Fruit fly (Drosophila melanogaster) whole organism, prepupa: ENCODE measurements around the gene Slbp.

Experiments
- Blimp-1 ChIP-seq: fragments of 200-800 bp; sonication (Bioruptor generic); optimal IDR thresholded peaks from 3 replicates; lab custom pipeline; 2017; ENCODE audit warnings: missing biosample characterization, missing genetic modification characterization, mild to moderate bottlenecking, moderate library complexity, missing genetic modification reagents
- CG10669 ChIP-seq: fragments of 200-800 bp; sonication (Bioruptor generic); optimal IDR thresholded peaks from 3 replicates; lab custom pipeline; 2018; ENCODE audit warnings: missing biosample characterization, mild to moderate bottlenecking, missing genetic modification characterization, moderate library complexity
- CG11762 ChIP-seq: fragments of 200-800 bp; sonication (Bioruptor generic); optimal IDR thresholded peaks from 3 replicates; lab custom pipeline; 2016; ENCODE audit warnings: missing biosample characterization, missing genetic modification characterization; ENCODE audit not compliant: insufficient read depth
- CG11902 ChIP-seq: fragments of 200-800 bp; sonication (Bioruptor generic); optimal IDR thresholded peaks from 3 replicates; lab custom pipeline; 2016; ENCODE audit warnings: missing biosample characterization, missing genetic modification characterization
- CG15336 ChIP-seq: fragments of 200-800 bp; sonication (Bioruptor generic); IDR thresholded peaks from 2 replicates; pipeline ENCODE4 v1.3.6; 2022; ENCODE audit warnings: missing biosample characterization, missing genetic modification characterization
- CG1621 ChIP-seq: fragments of 200-800 bp; sonication (Bioruptor generic); optimal IDR thresholded peaks from 3 replicates; lab custom pipeline; 2018; ENCODE audit warnings: missing biosample characterization, mild to moderate bottlenecking, missing genetic modification characterization
- CG16779 ChIP-seq: fragments of 200-800 bp; sonication (Bioruptor generic); optimal IDR thresholded peaks from 3 replicates; lab custom pipeline; 2017; ENCODE audit warnings: missing biosample characterization, mild to moderate bottlenecking, missing genetic modification characterization
- CG3032 ChIP-seq: fragments of 200-800 bp; optimal IDR thresholded peaks from 2 replicates; lab custom pipeline; 2019; ENCODE audit warnings: missing biosample characterization, mild to moderate bottlenecking, missing genetic modification characterization, moderate library complexity
- CG31627 ChIP-seq: fragments of 200-800 bp; sonication (Bioruptor generic); optimal IDR thresholded peaks from 3 replicates; lab custom pipeline; 2016; ENCODE audit warnings: missing biosample characterization, missing genetic modification characterization
- CG32006 ChIP-seq: fragments of 200-800 bp; sonication (Bioruptor generic); optimal IDR thresholded peaks from 3 replicates; lab custom pipeline; 2017; ENCODE audit warnings: missing biosample characterization, mild to moderate bottlenecking, missing genetic modification characterization
- CG34406 ChIP-seq: fragments of 200-800 bp; sonication (Bioruptor generic); optimal IDR thresholded peaks from 3 replicates; lab custom pipeline; 2016; ENCODE audit warnings: missing biosample characterization, missing genetic modification characterization
- CG3919 ChIP-seq: fragments of 200-800 bp; sonication (Bioruptor generic); optimal IDR thresholded peaks from 3 replicates; lab custom pipeline; 2016; ENCODE audit warnings: missing biosample characterization, missing genetic modification characterization
- CG4318 ChIP-seq: fragments of 200-800 bp; sonication (Bioruptor generic); optimal IDR thresholded peaks from 3 replicates; lab custom pipeline; 2017; ENCODE audit warnings: missing biosample characterization, mild to moderate bottlenecking, missing genetic modification characterization
- CG6163 ChIP-seq: fragments of 200-800 bp; sonication (Bioruptor generic); IDR thresholded peaks from 3 replicates; pipeline ENCODE4 v1.3.6; 2022; ENCODE audit warnings: missing biosample characterization, missing genetic modification characterization
- CG6276 ChIP-seq: fragments of 200-800 bp; sonication (Bioruptor generic); optimal IDR thresholded peaks from 2 replicates; lab custom pipeline; 2017; ENCODE audit warnings: missing biosample characterization, mild to moderate bottlenecking, missing genetic modification characterization
- CG6792 ChIP-seq: fragments of 200-800 bp; sonication (Bioruptor generic); optimal IDR thresholded peaks from 3 replicates; lab custom pipeline; 2016; ENCODE audit warnings: missing biosample characterization, missing genetic modification characterization
- CG6808 ChIP-seq: fragments of 200-800 bp; sonication (Bioruptor generic); optimal IDR thresholded peaks from 3 replicates; lab custom pipeline; 2017; ENCODE audit warnings: missing biosample characterization, missing genetic modification characterization, mild to moderate bottlenecking, moderate library complexity, missing genetic modification reagents
- CG6854 ChIP-seq: fragments of 200-800 bp; sonication (Bioruptor generic); optimal IDR thresholded peaks from 2 replicates; lab custom pipeline; 2017; ENCODE audit warnings: missing biosample characterization, mild to moderate bottlenecking, missing genetic modification characterization
- CG7368 ChIP-seq: fragments of 200-800 bp; sonication (Bioruptor generic); optimal IDR thresholded peaks from 3 replicates; lab custom pipeline; 2016; ENCODE audit warnings: missing biosample characterization, missing genetic modification characterization
- CG8119 ChIP-seq: fragments of 200-800 bp; sonication (Bioruptor generic); IDR thresholded peaks from 3 replicates; pipeline ENCODE4 v1.3.6; 2022; ENCODE audit warnings: missing biosample characterization, missing genetic modification characterization
- CG8632 ChIP-seq: fragments of 200-800 bp; sonication (Bioruptor generic); optimal IDR thresholded peaks from 3 replicates; lab custom pipeline; 2016; ENCODE audit warnings: missing biosample characterization, missing genetic modification characterization
- CG9139 ChIP-seq: fragments of 200-800 bp; sonication (Bioruptor generic); optimal IDR thresholded peaks from 3 replicates; lab custom pipeline; 2017; ENCODE audit warnings: missing biosample characterization, mild to moderate bottlenecking, missing genetic modification characterization
- Eip75B ChIP-seq: fragments of 200-800 bp; sonication (Bioruptor generic); optimal IDR thresholded peaks from 3 replicates; lab custom pipeline; 2016; ENCODE audit warnings: missing biosample characterization, missing genetic modification characterization
- Eip78C ChIP-seq: fragments of 200-800 bp; sonication (Bioruptor generic); peaks from one replicate; lab custom pipeline; 2016; ENCODE audit warnings: missing biosample characterization, missing genetic modification characterization
- Eip93F ChIP-seq: fragments of 200-800 bp; sonication (Bioruptor generic); optimal IDR thresholded peaks from 2 replicates; lab custom pipeline; 2016; ENCODE audit warnings: missing biosample characterization, mild to moderate bottlenecking, missing genetic modification characterization
- Ets21C ChIP-seq: fragments of 200-800 bp; sonication (Bioruptor generic); optimal IDR thresholded peaks from 3 replicates; lab custom pipeline; 2016; ENCODE audit warnings: missing biosample characterization, missing genetic modification characterization
- Ets96B ChIP-seq: fragments of 200-800 bp; optimal IDR thresholded peaks from 2 replicates; lab custom pipeline; 2019; ENCODE audit warnings: missing biosample characterization, mild to moderate bottlenecking, missing genetic modification characterization, moderate library complexity
- Gug ChIP-seq: fragments of 200-800 bp; sonication (Bioruptor generic); IDR thresholded peaks from 2 replicates; pipeline ENCODE4 v1.3.6; 2022; ENCODE audit warnings: missing biosample characterization, missing genetic modification characterization
- Hr38 ChIP-seq: sonication (Bioruptor generic); optimal IDR thresholded peaks from 2 replicates; lab custom pipeline; 2016; ENCODE audit warnings: missing biosample characterization, missing genetic modification characterization
- Hr39 ChIP-seq: fragments of 200-800 bp; sonication (Bioruptor generic); optimal IDR thresholded peaks from 2 replicates; lab custom pipeline; 2016; ENCODE audit warnings: missing biosample characterization, missing genetic modification characterization
- Hr4 ChIP-seq: fragments of 200-800 bp; sonication (Bioruptor generic); optimal IDR thresholded peaks from 3 replicates; lab custom pipeline; 2016; ENCODE audit warnings: missing biosample characterization, missing genetic modification characterization
- Lpt ChIP-seq: fragments of 200-800 bp; sonication (Bioruptor generic); optimal IDR thresholded peaks from 3 replicates; lab custom pipeline; 2016; ENCODE audit warnings: missing biosample characterization, missing genetic modification characterization
- Met ChIP-seq: fragments of 200-800 bp; sonication (Bioruptor generic); optimal IDR thresholded peaks from 3 replicates; lab custom pipeline; 2016; ENCODE audit warnings: missing biosample characterization, missing genetic modification characterization
- OdsH ChIP-seq: fragments of 200-800 bp; sonication (Bioruptor generic); optimal IDR thresholded peaks from 3 replicates; lab custom pipeline; 2016; ENCODE audit warnings: missing biosample characterization, missing genetic modification characterization
- Smox ChIP-seq: fragments of 200-800 bp; sonication (Bioruptor generic); optimal IDR thresholded peaks from 3 replicates; lab custom pipeline; 2016; ENCODE audit warnings: missing biosample characterization, missing genetic modification characterization
- Sox102F ChIP-seq: fragments of 200-800 bp; sonication (Bioruptor generic); optimal IDR thresholded peaks from 2 replicates; lab custom pipeline; 2016; ENCODE audit warnings: missing biosample characterization, mild to moderate bottlenecking, missing genetic modification characterization
- Sox14 ChIP-seq: fragments of 200-800 bp; sonication (Bioruptor generic); optimal IDR thresholded peaks from 3 replicates; lab custom pipeline; 2016; ENCODE audit warnings: missing biosample characterization, missing genetic modification characterization
- Sox15 ChIP-seq: fragments of 200-800 bp; sonication (Bioruptor generic); optimal IDR thresholded peaks from 3 replicates; lab custom pipeline; 2016; ENCODE audit warnings: missing biosample characterization, missing genetic modification characterization
- achi ChIP-seq: fragments of 200-800 bp; sonication (Bioruptor generic); optimal IDR thresholded peaks from 3 replicates; lab custom pipeline; 2016; ENCODE audit warnings: missing biosample characterization, missing genetic modification characterization
- acj6 ChIP-seq: fragments of 200-800 bp; sonication (Bioruptor generic); optimal IDR thresholded peaks from 3 replicates; lab custom pipeline; 2016; ENCODE audit warnings: missing biosample characterization, missing genetic modification characterization
- cyc ChIP-seq: fragments of 200-800 bp; sonication (Bioruptor generic); optimal IDR thresholded peaks from 3 replicates; lab custom pipeline; 2016; ENCODE audit warnings: missing biosample characterization, missing genetic modification characterization
- dac ChIP-seq: fragments of 200-800 bp; sonication (Bioruptor generic); optimal IDR thresholded peaks from 2 replicates; lab custom pipeline; 2017; ENCODE audit warnings: missing biosample characterization, mild to moderate bottlenecking, missing genetic modification characterization
- dsx ChIP-seq: fragments of 200-800 bp; optimal IDR thresholded peaks from 3 replicates; lab custom pipeline; 2019; ENCODE audit warnings: missing biosample characterization, mild to moderate bottlenecking, missing genetic modification characterization, moderate library complexity; ENCODE audit not compliant: poor library complexity, severe bottlenecking
- eg ChIP-seq: fragments of 200-800 bp; sonication (Bioruptor generic); IDR thresholded peaks from 3 replicates; pipeline ENCODE4 v1.3.6; 2022; ENCODE audit warnings: missing biosample characterization, missing genetic modification characterization
- esn ChIP-seq: fragments of 200-800 bp; sonication (Bioruptor generic); optimal IDR thresholded peaks from 2 replicates; lab custom pipeline; 2016; ENCODE audit warnings: missing biosample characterization, mild to moderate bottlenecking, missing genetic modification characterization, moderate library complexity
- fd59A ChIP-seq: fragments of 200-800 bp; sonication (Bioruptor generic); optimal IDR thresholded peaks from 2 replicates; lab custom pipeline; 2017; ENCODE audit warnings: missing biosample characterization, mild to moderate bottlenecking, missing genetic modification characterization, missing genetic modification reagents
- fkh ChIP-seq: fragments of 200-800 bp; sonication (Bioruptor generic); optimal IDR thresholded peaks from 3 replicates; lab custom pipeline; 2017; ENCODE audit warnings: missing biosample characterization, mild to moderate bottlenecking, missing genetic modification characterization, moderate library complexity
- lz ChIP-seq: fragments of 200-800 bp; sonication (Bioruptor generic); optimal IDR thresholded peaks from 3 replicates; lab custom pipeline; 2016; ENCODE audit warnings: missing biosample characterization, missing genetic modification characterization
- net ChIP-seq: fragments of 200-800 bp; sonication (Bioruptor generic); optimal IDR thresholded peaks from 3 replicates; lab custom pipeline; 2016; ENCODE audit warnings: missing biosample characterization, missing genetic modification characterization
- salr ChIP-seq, 2 experiments: fragments of 200-800 bp; sonication (Bioruptor generic); optimal IDR thresholded peaks; 3 replicates each; lab custom pipeline; 2016 to 2018; ENCODE audit warnings: missing biosample characterization in 2 of 2, missing genetic modification characterization in 2 of 2, mild to moderate bottlenecking in 1 of 2
- ss ChIP-seq, 2 experiments: fragments of 200-800 bp; sonication (Bioruptor generic); optimal IDR thresholded peaks; 2 replicates in 1 of 2; 3 replicates in 1 of 2; lab custom pipeline; 2017 to 2018; ENCODE audit warnings: mild to moderate bottlenecking in 2 of 2, missing biosample characterization in 2 of 2, missing genetic modification characterization in 2 of 2, moderate library complexity in 1 of 2
- svp ChIP-seq: fragments of 200-800 bp; sonication (Bioruptor generic); peaks from one replicate; lab custom pipeline; 2016; ENCODE audit warnings: missing biosample characterization, missing genetic modification characterization
- topi ChIP-seq: fragments of 200-800 bp; sonication (Bioruptor generic); optimal IDR thresholded peaks from 3 replicates; lab custom pipeline; 2016; ENCODE audit warnings: missing biosample characterization, missing genetic modification characterization

The Slbp gene

DNA sequence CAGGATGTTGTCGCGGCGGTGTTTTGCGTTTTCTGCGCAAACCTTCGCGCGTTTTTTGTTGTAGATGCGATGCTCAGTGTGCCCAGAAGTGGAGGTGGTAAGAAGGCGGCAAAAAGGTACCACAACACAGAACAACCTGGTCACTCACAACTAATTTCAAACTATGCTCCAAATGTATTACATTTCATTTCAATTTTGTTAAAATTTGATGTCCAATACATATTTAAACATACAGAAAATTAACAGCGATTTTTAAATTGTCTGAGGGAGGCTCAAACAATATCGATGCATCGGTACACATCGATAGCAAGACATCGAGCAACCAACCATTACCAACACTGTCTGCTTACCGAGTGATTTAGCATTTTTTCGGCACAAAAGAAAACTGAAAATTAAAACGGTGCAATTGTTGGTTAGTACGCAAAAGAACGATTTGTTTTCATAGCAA is at the start of gene Slbp, which contains the start of gene Rpn2:
Gene Slbp (minus strand): TSS at position 70 of the 448 bp plus-strand sequence.
Gene Rpn2 (plus strand): TSS at position 328 of the 448 bp plus-strand sequence.
- TF ChIP-seq topi (GFP tag; lab: Kevin White, UChicago) (peak; percentile 21), Ets96B (tag; lab: Kevin White, UChicago) (peak; percentile 29), Blimp-1 (GFP tag; lab: Kevin White, UChicago) (no peak), CG6276 (GFP tag; lab: Kevin White, UChicago) (no peak), CG8119 (GFP tag; lab: Robert Waterston, UW) (no peak), Hr38 (GFP tag; lab: Kevin White, UChicago) (no peak), net (GFP tag; lab: Kevin White, UChicago) (no peak), Gug (GFP tag; lab: Robert Waterston, UW) (no peak), CG3919 (peak; percentile 32), Lpt (GFP tag; lab: Kevin White, UChicago) (no peak), CG34406 (GFP tag; lab: Kevin White, UChicago) (no peak), lz (peak; percentile 49), cyc (peak; percentile 37), CG6808 (no peak), CG31627 (peak; percentile 13), Hr39 (GFP tag; lab: Kevin White, UChicago) (peak; percentile 15), CG15336 (GFP tag; lab: Robert Waterston, UW) (no peak), eg (GFP tag; lab: Robert Waterston, UW) (no peak), esn (GFP tag; lab: Kevin White, UChicago) (peak; percentile 64), CG11762 (GFP tag; lab: Kevin White, UChicago) (no peak), CG3032 (tag; lab: Kevin White, UChicago) (peak; percentile 25), dsx (GFP tag; lab: Kevin White, UChicago) (no peak), CG10669 (GFP tag; lab: Kevin White, UChicago) (no peak), Sox15 (no peak), Sox14 (GFP tag; lab: Kevin White, UChicago) (peak; percentile 81), CG9139 (GFP tag; lab: Kevin White, UChicago) (no peak), CG32006 (GFP tag; lab: Kevin White, UChicago) (no peak), CG11902 (GFP tag; lab: Kevin White, UChicago) (peak; percentile 17), CG6854 (no peak), Hr4 (GFP tag; lab: Kevin White, UChicago) (no peak), dac (no peak), Sox102F (GFP tag; lab: Kevin White, UChicago) (no peak), CG6792 (peak; percentile 23), CG1621 (tag; lab: Kevin White, UChicago) (peak; percentile 1), Met (GFP tag; lab: Kevin White, UChicago) (no peak), fkh (GFP tag; lab: Kevin White, UChicago) (peak; percentile 22), Smox (GFP tag; lab: Kevin White, UChicago) (no peak), achi (GFP tag; lab: Kevin White, UChicago) (peak; percentile 19), acj6 (GFP tag; lab: Kevin White, UChicago) (no peak), Eip75B (GFP tag; lab: Kevin White, UChicago) (peak; percentile 32), Ets21C (GFP tag; lab: Kevin White, UChicago) (no peak), svp (GFP tag; lab: Kevin White, UChicago) (no peak), Eip78C (GFP tag; lab: Kevin White, UChicago) (peak; percentile 44), OdsH (GFP tag; lab: Kevin White, UChicago) (no peak), Eip93F (GFP tag; lab: Kevin White, UChicago) (no peak), CG4318 (no peak), salr (GFP tag; optimal IDR thresholded peaks at IDR 0.05; lab: Kevin White, UChicago) (no peak), CG6163 (GFP tag; lab: Robert Waterston, UW) (no peak), CG8632 (GFP tag; lab: Kevin White, UChicago) (no peak), fd59A (GFP tag; lab: Kevin White, UChicago) (no peak), CG7368 (GFP tag; lab: Kevin White, UChicago) (no peak), CG16779 (tag; lab: Kevin White, UChicago) (no peak), ss (GFP tag; optimal IDR thresholded peaks at IDR 0.05; lab: Kevin White, UChicago) (peak in 1 of 2 experiments; percentile 13)
